Worm (Caenorhabditis elegans): ENCODE results near the gene abcf-3.
A peak's percentile ranks its signal among the peaks of the same experiment; 100 is the strongest.

The abcf-3 gene

DNA sequence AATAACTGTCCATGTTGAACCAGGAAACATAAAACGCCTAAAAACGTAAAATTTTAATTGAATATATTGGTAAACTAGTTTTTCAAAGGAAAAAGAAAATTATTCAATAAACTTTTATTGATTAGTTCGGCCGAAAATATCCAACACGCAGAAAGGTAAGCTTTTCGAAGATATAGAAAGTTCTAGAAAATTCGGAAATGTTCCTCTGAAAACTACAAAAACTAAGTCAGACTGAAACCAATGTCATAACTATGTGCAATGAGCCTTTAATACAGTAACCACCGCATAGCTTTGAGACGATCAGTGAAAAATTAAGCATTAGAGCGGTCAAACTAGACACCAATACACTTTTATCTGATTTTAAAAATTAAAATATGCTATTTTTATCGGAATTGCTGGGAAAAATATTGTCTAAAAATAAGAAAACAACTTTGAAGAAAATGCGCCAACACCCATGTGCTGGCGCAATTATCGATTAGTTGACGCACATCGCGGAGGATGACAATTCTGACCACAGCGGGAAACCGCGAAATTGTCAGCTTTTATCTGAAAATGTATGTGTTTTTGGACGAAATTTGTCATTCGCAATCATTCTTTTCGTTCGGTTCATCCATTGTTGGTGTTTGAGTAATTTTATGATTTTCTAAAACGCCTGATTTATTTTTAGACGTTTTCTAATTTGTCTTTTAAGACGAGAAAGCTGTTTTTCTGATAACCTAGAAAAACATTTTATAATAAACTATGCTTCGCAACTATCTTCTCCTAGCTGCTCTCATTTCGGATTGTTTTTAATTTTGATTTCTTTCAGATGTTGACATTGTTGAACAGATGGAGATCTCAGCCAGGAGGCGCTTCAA, 25.4 kb downstream of the abcf-3 start, which contains the start of the genes C23G10.7 and rpn-2:
Gene C23G10.7 (minus strand): TSS at position 37 of the 857 bp plus-strand sequence.
Gene rpn-2 (plus strand): TSS at position 807 of the 857 bp plus-strand sequence.
- TF ChIP-seq nhr-11 (tag; optimal IDR thresholded peaks at IDR 0.05) (no peak), sma-3 (GFP tag; optimal IDR thresholded peaks at IDR 0.05) (peak; percentile 44), unc-62 (GFP tag; optimal IDR thresholded peaks at IDR 0.05) (no peak), nhr-23 (tag; optimal IDR thresholded peaks at IDR 0.05) (no peak), unc-55 (GFP tag; optimal IDR thresholded peaks at IDR 0.05) (no peak), elt-3 (tag; optimal IDR thresholded peaks at IDR 0.05) (no peak), skn-1 (tag; optimal IDR thresholded peaks at IDR 0.05) (peak; percentile 95), snpc-4 (tag; optimal IDR thresholded peaks at IDR 0.05) (no peak), dmd-4 (tag; optimal IDR thresholded peaks at IDR 0.05) (no peak), sem-4 (tag; optimal IDR thresholded peaks at IDR 0.05) (no peak), ztf-11 (tag; optimal IDR thresholded peaks at IDR 0.05) (no peak), lin-11 (tag; optimal IDR thresholded peaks at IDR 0.05) (peak; percentile 50), mdl-1 (tag; optimal IDR thresholded peaks at IDR 0.05) (no peak), C34F6.9 (tag; optimal IDR thresholded peaks at IDR 0.05) (peak; percentile 87), lin-39 (tag; optimal IDR thresholded peaks at IDR 0.05) (no peak), egl-27 (tag; optimal IDR thresholded peaks at IDR 0.05) (peak; percentile 19), Y55F3AM.14 (GFP tag; optimal IDR thresholded peaks at IDR 0.05) (no peak), sma-9 (GFP tag; optimal IDR thresholded peaks at IDR 0.05) (peak; percentile 71), sma-9 (tag; optimal IDR thresholded peaks at IDR 0.05) (no peak), nhr-129 (tag; optimal IDR thresholded peaks at IDR 0.05) (peak; percentile 49), nhr-237 (tag; optimal IDR thresholded peaks at IDR 0.05) (no peak), nhr-21 (tag; optimal IDR thresholded peaks at IDR 0.05) (peak; percentile 20), mab-5 (tag; optimal IDR thresholded peaks at IDR 0.05) (peak; percentile 3), fos-1 (tag; optimal IDR thresholded peaks at IDR 0.05) (peak; percentile 39), lin-13 (GFP tag; optimal IDR thresholded peaks at IDR 0.05) (peak; percentile 45), elt-1 (tag; optimal IDR thresholded peaks at IDR 0.05) (no peak), lsy-2 (tag; optimal IDR thresholded peaks at IDR 0.05) (peak; percentile 76 to 88), R02D3.7 (tag; optimal IDR thresholded peaks at IDR 0.05) (no peak), nhr-6 (tag; optimal IDR thresholded peaks at IDR 0.05) (no peak), alr-1 (tag; optimal IDR thresholded peaks at IDR 0.05) (no peak), nhr-77 (tag; optimal IDR thresholded peaks at IDR 0.05) (no peak), blmp-1 (tag; optimal IDR thresholded peaks at IDR 0.05; ENCODE audit: insufficient read depth) (no peak), crh-2 (tag; optimal IDR thresholded peaks at IDR 0.05) (peak; percentile 46), mbf-1 (tag; optimal IDR thresholded peaks at IDR 0.05) (no peak), nhr-12 (tag; optimal IDR thresholded peaks at IDR 0.05) (no peak), nhr-25 (tag; optimal IDR thresholded peaks at IDR 0.05) (peak; percentile 61), gmeb-1 (tag; optimal IDR thresholded peaks at IDR 0.05) (peak; percentile 73), ztf-1 (GFP tag; conservative IDR thresholded peaks at IDR 0.05) (no peak), peb-1 (tag; optimal IDR thresholded peaks at IDR 0.05) (no peak), ceh-82 (tag; optimal IDR thresholded peaks at IDR 0.05) (no peak), ztf-4 (tag; optimal IDR thresholded peaks at IDR 0.05) (no peak), F13H6.1 (tag; optimal IDR thresholded peaks at IDR 0.05) (peak; percentile 49), ama-1 (optimal IDR thresholded peaks at IDR 0.05) (peak; percentile 27), zag-1 (tag; optimal IDR thresholded peaks at IDR 0.05) (no peak), nhr-10 (tag; optimal IDR thresholded peaks at IDR 0.05) (no peak), aly-2 (tag; optimal IDR thresholded peaks at IDR 0.05) (no peak), ceh-16 (tag; optimal IDR thresholded peaks at IDR 0.05) (no peak), unc-39 (tag; optimal IDR thresholded peaks at IDR 0.05) (no peak), ZK546.5 (tag; optimal IDR thresholded peaks at IDR 0.05) (no peak)

Measured in whole organism, L2 larva.